Worm (Caenorhabditis elegans): Measurements from ENCODE around the gene Y116F11B.8.

Y116F11B.8 gene

DNA sequence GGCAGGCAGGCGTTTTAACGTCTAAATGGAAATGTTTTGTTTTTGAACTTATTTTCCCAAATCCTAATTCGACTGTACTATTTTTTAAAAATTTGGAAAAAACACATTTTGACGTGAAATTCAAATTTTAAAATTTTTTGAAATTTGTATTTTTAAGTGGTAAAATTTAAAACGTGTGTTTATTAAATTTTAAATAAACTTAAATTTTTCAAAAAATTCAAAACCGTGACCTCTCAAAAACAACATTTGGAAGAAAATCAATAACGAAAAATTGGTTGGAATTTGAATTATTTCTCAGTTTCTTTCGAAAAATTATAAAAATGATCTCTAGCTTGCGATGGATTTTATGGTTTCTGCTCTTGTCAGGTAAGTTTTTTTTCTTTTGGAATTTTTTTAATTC is at the start of gene Y116F11B.8:
Gene Y116F11B.8, plus strand, starts transcription at position 301 of the 400 bp plus-strand sequence.
- no peak for TF ChIP-seq nhr-237 (tag; optimal IDR thresholded peaks at IDR 0.05)

- TF ChIP-seq fkh-10 (GFP tag; optimal IDR thresholded peaks at IDR 0.05) (no peak), elt-3 (tag; optimal IDR thresholded peaks at IDR 0.05) (no peak), fkh-2 (tag; optimal IDR thresholded peaks at IDR 0.05) (no peak), ZK546.5 (tag; optimal IDR thresholded peaks at IDR 0.05) (no peak)
Measured at ce11 chrV:19814833-19815232, 42.6 kb upstream of the Y116F11B.8 start, which contains the start of gene daf-28. Gene daf-28, plus strand, starts transcription at chrV:19815133.

DNA sequence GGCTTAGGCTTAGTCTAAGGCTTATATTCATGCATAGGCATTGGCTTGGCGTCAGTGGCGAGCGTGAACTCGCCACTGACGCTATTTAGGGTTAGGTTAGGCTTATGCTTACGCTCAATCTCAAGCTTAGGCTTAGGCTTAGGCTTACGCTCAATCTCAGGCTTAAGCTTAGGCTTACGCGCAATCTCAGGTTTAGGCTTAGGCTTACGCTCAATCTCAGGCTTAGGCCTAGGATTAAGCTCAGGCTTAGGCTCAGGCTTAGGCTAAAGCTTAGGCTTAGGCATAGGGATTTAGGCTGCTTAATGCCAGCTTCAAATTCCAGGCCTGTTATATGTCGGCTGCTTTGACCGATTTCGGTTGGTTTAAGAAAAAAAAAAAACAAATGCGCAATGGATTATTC is 37.3 kb upstream of the Y116F11B.8 start:
- TF ChIP-seq aly-2 (tag; optimal IDR thresholded peaks at IDR 0.05) (no peak), unc-62 (GFP tag; optimal IDR thresholded peaks at IDR 0.05) (no peak), ztf-11 (tag; optimal IDR thresholded peaks at IDR 0.05) (no peak), hmg-11 (tag; optimal IDR thresholded peaks at IDR 0.05) (no peak), R02D3.7 (tag; optimal IDR thresholded peaks at IDR 0.05) (no peak), sea-2 (GFP tag; optimal IDR thresholded peaks at IDR 0.05) (no peak), nhr-43 (tag; optimal IDR thresholded peaks at IDR 0.05; ENCODE audit: poor library complexity, severe bottlenecking) (no peak), ceh-82 (tag; optimal IDR thresholded peaks at IDR 0.05) (no peak), elt-3 (tag; optimal IDR thresholded peaks at IDR 0.05) (no peak), fos-1 (tag; optimal IDR thresholded peaks at IDR 0.05) (no peak), snpc-4 (tag; optimal IDR thresholded peaks at IDR 0.05) (no peak), lsy-12 (tag; optimal IDR thresholded peaks at IDR 0.05) (no peak), unc-39 (tag; optimal IDR thresholded peaks at IDR 0.05) (no peak), ceh-9 (tag; optimal IDR thresholded peaks at IDR 0.05) (no peak), fkh-10 (GFP tag; optimal IDR thresholded peaks at IDR 0.05) (no peak), nhr-11 (tag; optimal IDR thresholded peaks at IDR 0.05) (no peak), egl-27 (tag; optimal IDR thresholded peaks at IDR 0.05) (no peak), jun-1 (tag; optimal IDR thresholded peaks at IDR 0.05) (no peak), daf-12 (tag; optimal IDR thresholded peaks at IDR 0.05) (no peak), ama-1 (optimal IDR thresholded peaks at IDR 0.05) (no peak)

ce11 chrV:19822093-19822492 is 35.3 kb upstream of the Y116F11B.8 start, which contains the start of gene Y116F11B.17:
Gene Y116F11B.17, minus strand, starts transcription at chrV:19822193.
- TF ChIP-seq ama-1 (optimal IDR thresholded peaks at IDR 0.05) (no peak), nhr-25 (tag; optimal IDR thresholded peaks at IDR 0.05) (no peak), mdl-1 (tag; optimal IDR thresholded peaks at IDR 0.05) (no peak), skn-1 (tag; optimal IDR thresholded peaks at IDR 0.05) (no peak), R02D3.7 (tag; optimal IDR thresholded peaks at IDR 0.05) (no peak), nhr-76 (tag; optimal IDR thresholded peaks at IDR 0.05) (no peak), ceh-16 (tag; optimal IDR thresholded peaks at IDR 0.05) (no peak), lin-15B (tag; optimal IDR thresholded peaks at IDR 0.05) (no peak)

ce11 chrV:19827481-19827880 is 30.0 kb upstream of the Y116F11B.8 start:
- no peak for TF ChIP-seq R02D3.7 (tag; optimal IDR thresholded peaks at IDR 0.05)
- no peak for TF ChIP-seq aly-2 (tag; optimal IDR thresholded peaks at IDR 0.05)
- no peak for TF ChIP-seq nhr-28 (tag; optimal IDR thresholded peaks at IDR 0.05)
- TF ChIP-seq nhr-77 (tag; optimal IDR thresholded peaks at IDR 0.05) = no peak
- no peak for TF ChIP-seq fkh-10 (GFP tag; optimal IDR thresholded peaks at IDR 0.05)
- TF ChIP-seq ceh-28 (tag; optimal IDR thresholded peaks at IDR 0.05) = no peak
- TF ChIP-seq pha-4 (tag; optimal IDR thresholded peaks at IDR 0.05) = no peak
- TF ChIP-seq eor-1 (tag; optimal IDR thresholded peaks at IDR 0.05) = no peak
- no peak for TF ChIP-seq ceh-9 (tag; optimal IDR thresholded peaks at IDR 0.05)
- TF ChIP-seq unc-39 (tag; optimal IDR thresholded peaks at IDR 0.05) = no peak

DNA sequence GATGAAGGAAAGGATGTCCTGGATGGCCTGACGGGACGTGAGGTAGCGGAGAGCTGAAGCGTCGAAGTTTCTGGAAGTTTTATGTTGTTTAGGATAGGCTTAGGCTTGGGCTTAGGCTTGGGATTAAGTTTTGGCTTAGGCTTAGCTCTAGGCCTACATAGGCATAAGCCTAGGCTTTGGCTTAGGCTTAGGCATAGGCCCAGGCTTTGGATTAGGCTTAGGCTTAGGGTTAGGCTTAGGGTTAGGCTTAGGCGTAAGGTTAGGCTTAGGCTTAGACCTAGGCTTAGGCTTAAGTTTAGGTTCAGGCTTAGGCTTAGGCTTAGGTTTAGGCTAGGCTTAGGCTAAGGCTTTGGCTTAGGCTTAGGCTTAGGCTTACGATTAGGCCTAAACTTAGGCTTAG is 28.2 kb upstream of the Y116F11B.8 start:
- TF ChIP-seq pha-4 (tag; optimal IDR thresholded peaks at IDR 0.05) (no peak), unc-39 (tag; optimal IDR thresholded peaks at IDR 0.05) (no peak), pqm-1 (tag; optimal IDR thresholded peaks at IDR 0.05) (no peak), egl-5 (tag; optimal IDR thresholded peaks at IDR 0.05) (no peak), hmg-11 (tag; optimal IDR thresholded peaks at IDR 0.05) (no peak), nfya-1 (tag; optimal IDR thresholded peaks at IDR 0.05; ENCODE audit: insufficient read depth) (no peak), lin-15B (tag; optimal IDR thresholded peaks at IDR 0.05) (no peak), ceh-9 (tag; optimal IDR thresholded peaks at IDR 0.05) (no peak), R02D3.7 (tag; optimal IDR thresholded peaks at IDR 0.05) (no peak), fkh-10 (GFP tag; optimal IDR thresholded peaks at IDR 0.05) (no peak), nhr-25 (tag; optimal IDR thresholded peaks at IDR 0.05) (no peak), aly-2 (tag; optimal IDR thresholded peaks at IDR 0.05) (no peak), mdl-1 (tag; optimal IDR thresholded peaks at IDR 0.05) (no peak), ama-1 (optimal IDR thresholded peaks at IDR 0.05) (no peak), skn-1 (tag; optimal IDR thresholded peaks at IDR 0.05) (no peak), ceh-16 (tag; optimal IDR thresholded peaks at IDR 0.05) (no peak)
